Worm (Caenorhabditis elegans) whole organism, early embryonic: ENCODE data around the gene C25A8.1.

Source experiments
- B0310.2 ChIP-seq: sonication (generic microtip); optimal IDR thresholded peaks from 2 replicates; lab custom pipeline; 2016; ENCODE audit warnings: mild to moderate bottlenecking, missing genetic modification characterization, missing compliant biosample characterization
- F13C5.2 ChIP-seq: sonication (generic microtip); optimal IDR thresholded peaks from 2 replicates; lab custom pipeline; 2017; ENCODE audit warnings: mild to moderate bottlenecking, missing genetic modification characterization, inconsistent platforms, missing compliant biosample characterization
- aly-1 ChIP-seq: sonication (generic microtip); optimal IDR thresholded peaks from 2 replicates; lab custom pipeline; 2016; ENCODE audit warnings: missing genetic modification characterization, missing compliant biosample characterization
- ama-1 ChIP-seq: fragments of 150-350 bp; optimal IDR thresholded peaks from 2 replicates; lab custom pipeline; 2014
- ceh-13 ChIP-seq: fragments of 200-800 bp; sonication (Bioruptor generic); optimal IDR thresholded peaks from 2 replicates; lab custom pipeline; 2018; ENCODE audit warnings: mild to moderate bottlenecking, missing genetic modification characterization, missing compliant biosample characterization
- ceh-36 ChIP-seq: sonication (generic microtip); optimal IDR thresholded peaks from 2 replicates; lab custom pipeline; 2016; ENCODE audit warnings: missing genetic modification characterization, inconsistent platforms, missing compliant biosample characterization
- ets-7 ChIP-seq: sonication (generic microtip); optimal IDR thresholded peaks from 2 replicates; lab custom pipeline; 2016; ENCODE audit warnings: missing genotype, missing genetic modification characterization, missing compliant biosample characterization
- flt-1 ChIP-seq: fragments of 200-800 bp; sonication (Bioruptor generic); IDR thresholded peaks from 2 replicates; pipeline ENCODE4 v1.3.6; 2022; ENCODE audit warnings: missing genetic modification characterization, missing compliant biosample characterization
- hmbx-1 ChIP-seq: sonication (generic microtip); optimal IDR thresholded peaks from 2 replicates; lab custom pipeline; 2016; ENCODE audit warnings: mild to moderate bottlenecking, missing genetic modification characterization, missing compliant biosample characterization
- hmg-4 ChIP-seq: fragments of 200-800 bp; sonication (Bioruptor generic); optimal IDR thresholded peaks from 2 replicates; lab custom pipeline; 2018; ENCODE audit warnings: mild to moderate bottlenecking, missing genetic modification characterization, missing compliant biosample characterization
- hnd-1 ChIP-seq: sonication (generic microtip); optimal IDR thresholded peaks from 2 replicates; lab custom pipeline; 2016; ENCODE audit warnings: missing genetic modification characterization, missing compliant biosample characterization
- pes-1 ChIP-seq: fragments of 200-800 bp; sonication (Bioruptor generic); IDR thresholded peaks from 2 replicates; pipeline ENCODE4 v1.3.6; 2022; ENCODE audit warnings: missing genetic modification reagents, missing genetic modification characterization, missing compliant biosample characterization
- scrt-1 ChIP-seq: fragments of 200-800 bp; sonication (Bioruptor generic); IDR thresholded peaks from 2 replicates; pipeline ENCODE4 v1.3.6; 2022; ENCODE audit warnings: missing genetic modification characterization, missing compliant biosample characterization
- sea-1 ChIP-seq: fragments of 200-800 bp; sonication (Bioruptor generic); conservative IDR thresholded peaks from 2 replicates; pipeline ENCODE4 v1.3.6; 2022; ENCODE audit warnings: missing genetic modification characterization, missing compliant biosample characterization
- tbx-11 ChIP-seq: fragments of 200-800 bp; sonication (Bioruptor generic); IDR thresholded peaks from 2 replicates; pipeline ENCODE4 v1.3.6; 2022; ENCODE audit warnings: missing genetic modification characterization, missing compliant biosample characterization
- tbx-37 ChIP-seq: fragments of 200-800 bp; sonication (Bioruptor generic); conservative IDR thresholded peaks from 2 replicates; pipeline ENCODE4 v1.3.6; 2022; ENCODE audit warnings: missing genetic modification reagents, missing genetic modification characterization, missing compliant biosample characterization
- tra-4 ChIP-seq: sonication (generic microtip); optimal IDR thresholded peaks from 2 replicates; lab custom pipeline; 2017; ENCODE audit warnings: missing genetic modification characterization, missing compliant biosample characterization

Gene C25A8.1

DNA sequence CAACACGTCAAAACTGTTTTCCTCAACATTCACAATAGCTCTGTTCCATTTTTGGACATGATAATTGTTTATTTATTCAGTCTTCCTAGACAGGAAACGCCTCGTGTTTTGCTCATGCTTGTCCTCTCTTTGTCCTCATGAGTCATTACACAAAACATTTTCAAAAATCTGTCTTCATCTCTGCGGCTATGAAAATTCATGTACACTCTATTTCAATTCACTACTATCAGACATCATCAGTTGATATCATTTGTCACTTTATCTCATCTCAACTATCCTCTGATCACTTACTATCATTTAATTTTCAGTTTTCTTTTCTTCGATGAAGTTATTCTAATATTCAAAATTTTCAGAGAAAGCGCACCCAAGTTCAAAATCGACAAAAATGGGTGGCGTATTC is 12.9 kb downstream of the C25A8.1 start, which contains the start of gene adah-1:
Gene adah-1, plus strand, starts transcription at position 354 of the 400 bp plus-strand sequence.
- no peak for TF ChIP-seq tra-4 (tag; lab: Kevin White, UChicago)
- TF ChIP-seq tbx-37 (GFP tag; lab: Robert Waterston, UW): no peak
- no peak for TF ChIP-seq ama-1 (lab: Kevin White, UChicago)
- no peak for TF ChIP-seq hnd-1 (tag; lab: Kevin White, UChicago)
- no peak for TF ChIP-seq scrt-1
- TF ChIP-seq ceh-13 (GFP tag; lab: Kevin White, UChicago): no peak
- no peak for TF ChIP-seq aly-1 (tag; lab: Kevin White, UChicago)
- TF ChIP-seq B0310.2 (tag; lab: Kevin White, UChicago): no peak
- TF ChIP-seq tbx-11 (GFP tag; lab: Robert Waterston, UW): no peak
- TF ChIP-seq hmbx-1 (tag; lab: Kevin White, UChicago): no peak
- TF ChIP-seq sea-1 (GFP tag; lab: Robert Waterston, UW): no peak
- TF ChIP-seq flt-1: no peak
- TF ChIP-seq ceh-36 (tag; lab: Kevin White, UChicago): no peak
- TF ChIP-seq ets-7 (tag; lab: Kevin White, UChicago): no peak
- TF ChIP-seq pes-1 (GFP tag; lab: Robert Waterston, UW): no peak
- no peak for TF ChIP-seq hmg-4 (GFP tag; lab: Kevin White, UChicago)
- no peak for TF ChIP-seq F13C5.2

ce11 chrIV:7024829-7025228 is 13.9 kb downstream of the C25A8.1 start:
- no peak for TF ChIP-seq tbx-11 (GFP tag; lab: Robert Waterston, UW)
- no peak for TF ChIP-seq aly-1 (tag; lab: Kevin White, UChicago)
- no peak for TF ChIP-seq hmg-4 (GFP tag; lab: Kevin White, UChicago)
- TF ChIP-seq flt-1: no peak

ce11 chrIV:7025835-7026234 is 14.9 kb downstream of the C25A8.1 start:
- TF ChIP-seq tbx-37 (GFP tag; lab: Robert Waterston, UW): no peak
- TF ChIP-seq ets-7 (tag; lab: Kevin White, UChicago): no peak

- TF ChIP-seq aly-1 (tag; lab: Kevin White, UChicago) (no peak), pes-1 (GFP tag; lab: Robert Waterston, UW) (no peak)
Observed at ce11 chrIV:7031019-7031418, 20.1 kb downstream of the C25A8.1 start.

- TF ChIP-seq tbx-11 (GFP tag; lab: Robert Waterston, UW) (no peak), ceh-13 (GFP tag; lab: Kevin White, UChicago) (no peak)
Observed at ce11 chrIV:7032459-7032858, 21.5 kb downstream of the C25A8.1 start, which contains the start of gene C06G3.8. Gene C06G3.8 (minus strand): TSS chrIV:7032559.

DNA sequence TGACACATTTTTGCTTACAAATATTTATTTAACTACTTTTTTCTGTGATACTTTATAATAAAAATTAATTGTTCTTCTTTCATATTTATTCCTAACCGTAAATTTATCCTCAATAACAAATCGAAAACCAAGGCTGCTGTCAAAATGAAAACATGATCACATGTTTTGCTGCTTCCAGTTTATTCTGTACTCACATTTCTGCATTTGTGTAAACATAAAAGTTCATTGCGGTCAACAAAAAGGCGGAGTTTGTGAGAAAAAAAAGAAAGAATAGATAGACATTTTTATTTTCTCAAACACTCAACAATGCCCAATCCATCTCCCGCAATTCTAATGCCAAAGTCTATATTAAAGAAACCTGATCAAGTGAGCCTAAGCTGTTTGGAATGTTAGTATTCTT is 24.9 kb downstream of the C25A8.1 start, which contains the start of gene C06G3.3:
Gene C06G3.3, plus strand, starts transcription at position 301 of the 400 bp plus-strand sequence.
- TF ChIP-seq ets-7 (tag; lab: Kevin White, UChicago) (no peak), hmg-4 (GFP tag; lab: Kevin White, UChicago) (no peak), flt-1 (no peak), pes-1 (GFP tag; lab: Robert Waterston, UW) (no peak), tbx-37 (GFP tag; lab: Robert Waterston, UW) (no peak), ceh-13 (GFP tag; lab: Kevin White, UChicago) (no peak), aly-1 (tag; lab: Kevin White, UChicago) (no peak)

DNA sequence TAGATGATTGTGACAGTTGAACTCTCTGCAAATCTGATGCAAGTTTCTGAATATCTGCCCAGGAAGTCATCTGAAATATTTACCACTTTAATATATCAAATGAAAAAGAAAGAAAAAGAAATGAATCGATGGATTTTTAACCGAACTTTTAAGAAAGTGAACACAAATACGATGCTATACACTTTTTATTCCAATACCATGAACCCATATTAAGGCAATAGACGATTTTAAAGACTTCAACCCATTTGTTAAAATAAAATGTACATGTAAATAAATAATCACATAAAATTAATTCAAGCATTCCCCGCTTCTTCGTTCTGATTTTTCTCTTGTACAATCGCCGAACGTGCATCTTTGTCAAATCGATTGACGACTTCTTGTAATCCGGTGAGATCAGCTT is 25.9 kb downstream of the C25A8.1 start, which contains the start of gene ufl-1:
Gene ufl-1, minus strand, starts transcription at position 70 of the 400 bp plus-strand sequence.
- TF ChIP-seq pes-1 (GFP tag; lab: Robert Waterston, UW) (no peak), ama-1 (lab: Kevin White, UChicago) (no peak), tbx-37 (GFP tag; lab: Robert Waterston, UW) (no peak), scrt-1 (no peak), tbx-11 (GFP tag; lab: Robert Waterston, UW) (no peak), F13C5.2 (no peak), B0310.2 (tag; lab: Kevin White, UChicago) (no peak), ceh-36 (tag; lab: Kevin White, UChicago) (no peak), ceh-13 (GFP tag; lab: Kevin White, UChicago) (no peak), hmg-4 (GFP tag; lab: Kevin White, UChicago) (no peak), flt-1 (no peak), sea-1 (GFP tag; lab: Robert Waterston, UW) (no peak), tra-4 (tag; lab: Kevin White, UChicago) (no peak), ets-7 (tag; lab: Kevin White, UChicago) (no peak)

ce11 chrIV:7039476-7040261 is 28.7 kb downstream of the C25A8.1 start, which contains the start of the genes cogc-2 and klp-18:
Gene cogc-2 (minus strand): TSS chrIV:7039580.
Gene klp-18 (plus strand): TSS chrIV:7040211.
- TF ChIP-seq tbx-37 (GFP tag; lab: Robert Waterston, UW) (peak; percentile 56), hmbx-1 (tag; lab: Kevin White, UChicago) (peak; percentile 7), scrt-1 (peak; percentile 76), tra-4 (tag; lab: Kevin White, UChicago) (no peak), pes-1 (GFP tag; lab: Robert Waterston, UW) (peak; percentile 72), ama-1 (lab: Kevin White, UChicago) (no peak), sea-1 (GFP tag; lab: Robert Waterston, UW) (no peak; the same call in 1 of the 2 replicates), hnd-1 (tag; lab: Kevin White, UChicago) (peak; percentile 26), B0310.2 (tag; lab: Kevin White, UChicago) (no peak), ceh-13 (GFP tag; lab: Kevin White, UChicago) (peak; percentile 2), tbx-11 (GFP tag; lab: Robert Waterston, UW) (peak; percentile 50; the same call in 1 of the 2 replicates), hmg-4 (GFP tag; lab: Kevin White, UChicago) (peak; percentile 70), ets-7 (tag; lab: Kevin White, UChicago) (peak; percentile 17), F13C5.2 (peak; percentile 89), flt-1 (no peak; the same call in 1 of the 2 replicates), ceh-36 (tag; lab: Kevin White, UChicago) (peak; percentile 23), aly-1 (tag; lab: Kevin White, UChicago) (peak; percentile 38)
